Fruit fly (Drosophila melanogaster) whole organism, embryonic: ENCODE data around the gene lobo.

Experiments used
- Aef1 ChIP-seq: fragments of 200-800 bp; sonication (Bioruptor generic); IDR thresholded peaks from 3 replicates; pipeline ENCODE4 v1.3.6; 2022; ENCODE audit warnings: missing biosample characterization, missing genetic modification characterization
- CG11247 ChIP-seq: fragments of 200-800 bp; sonication (Bioruptor generic); IDR thresholded peaks from 2 replicates; pipeline ENCODE4 v1.3.6; 2022; ENCODE audit warnings: missing biosample characterization, missing genetic modification characterization
- CG11696 ChIP-seq: fragments of 200-800 bp; sonication (Bioruptor generic); IDR thresholded peaks from 2 replicates; pipeline ENCODE4 v1.3.6; 2022; ENCODE audit warnings: missing biosample characterization, missing genetic modification characterization
- CG12104 ChIP-seq: fragments of 200-800 bp; sonication (Bioruptor generic); optimal IDR thresholded peaks from 3 replicates; lab custom pipeline; 2016; ENCODE audit warnings: missing biosample characterization, missing genetic modification characterization
- CG12659 ChIP-seq: fragments of 200-800 bp; sonication (Bioruptor generic); optimal IDR thresholded peaks from 3 replicates; lab custom pipeline; 2017; ENCODE audit warnings: mild to moderate bottlenecking, missing biosample characterization, missing genetic modification reagents, missing genetic modification characterization
- CG15479 ChIP-seq: fragments of 200-800 bp; sonication (Bioruptor generic); optimal IDR thresholded peaks from 3 replicates; lab custom pipeline; 2019; ENCODE audit warnings: missing biosample characterization, mild to moderate bottlenecking, missing genetic modification characterization, moderate library complexity
- CG17568 ChIP-seq: fragments of 200-800 bp; sonication (Bioruptor generic); optimal IDR thresholded peaks from 2 replicates; lab custom pipeline; 2018; ENCODE audit warnings: missing biosample characterization, mild to moderate bottlenecking, missing genetic modification characterization, moderate library complexity
- CG18764 ChIP-seq: fragments of 200-800 bp; sonication (Bioruptor generic); optimal IDR thresholded peaks from 3 replicates; lab custom pipeline; 2016; ENCODE audit warnings: missing biosample characterization, missing genetic modification characterization
- CG2889 ChIP-seq: fragments of 200-800 bp; sonication (Bioruptor generic); IDR thresholded peaks from 3 replicates; pipeline ENCODE4 v1.3.6; 2022; ENCODE audit warnings: missing biosample characterization, missing genetic modification characterization
- CG31224 ChIP-seq: fragments of 200-800 bp; sonication (Bioruptor generic); IDR thresholded peaks from 2 replicates; pipeline ENCODE4 v1.3.6; 2022; ENCODE audit warnings: missing biosample characterization, missing genetic modification characterization
- CG31441 ChIP-seq: fragments of 200-800 bp; sonication (Bioruptor generic); IDR thresholded peaks from 2 replicates; pipeline ENCODE4 v1.3.6; 2022; ENCODE audit warnings: missing biosample characterization, missing genetic modification characterization
- CG4282 ChIP-seq: fragments of 200-800 bp; sonication (Bioruptor generic); optimal IDR thresholded peaks from 2 replicates; lab custom pipeline; 2016; ENCODE audit warnings: missing biosample characterization, missing genetic modification characterization
- CG4617 ChIP-seq: fragments of 200-800 bp; sonication (Bioruptor generic); optimal IDR thresholded peaks from 3 replicates; lab custom pipeline; 2016; ENCODE audit warnings: missing biosample characterization, missing genetic modification characterization, borderline replicate concordance
- CG4854 ChIP-seq: fragments of 200-800 bp; sonication (Bioruptor generic); optimal IDR thresholded peaks from 2 replicates; lab custom pipeline; 2016; ENCODE audit warnings: missing biosample characterization, missing genetic modification characterization, inconsistent platforms
- CG6689 ChIP-seq: fragments of 200-800 bp; sonication (Bioruptor generic); IDR thresholded peaks from 2 replicates; pipeline ENCODE4 v1.3.6; 2022; ENCODE audit warnings: missing biosample characterization, missing genetic modification characterization
- CG7271 ChIP-seq: fragments of 200-800 bp; sonication (Bioruptor generic); optimal IDR thresholded peaks from 2 replicates; lab custom pipeline; 2018; ENCODE audit warnings: missing biosample characterization, mild to moderate bottlenecking, missing genetic modification characterization, moderate library complexity
- CG7357 ChIP-seq: fragments of 200-800 bp; sonication (Bioruptor generic); IDR thresholded peaks from 3 replicates; pipeline ENCODE4 v1.3.6; 2022; ENCODE audit warnings: missing biosample characterization, missing genetic modification characterization
- CG8089 ChIP-seq: fragments of 200-800 bp; sonication (Bioruptor generic); optimal IDR thresholded peaks from 3 replicates; lab custom pipeline; 2016; ENCODE audit warnings: missing biosample characterization, missing genetic modification characterization
- CG8290 ChIP-seq, 3 experiments: fragments of 200-800 bp; sonication (Bioruptor generic); optimal IDR thresholded peaks; 2 replicates each; lab custom pipeline; 2016 to 2019; ENCODE audit warnings: missing biosample characterization in 3 of 3, missing genetic modification characterization in 3 of 3, mild to moderate bottlenecking in 2 of 3, moderate library complexity in 1 of 3
- CG8478 ChIP-seq: fragments of >200 bp; optimal IDR thresholded peaks from 2 replicates; lab custom pipeline; 2018
- CHES-1-like ChIP-seq: fragments of 200-800 bp; sonication (Bioruptor generic); optimal IDR thresholded peaks from 2 replicates; lab custom pipeline; 2016; ENCODE audit warnings: missing biosample characterization, missing genetic modification characterization
- CTCF ChIP-seq: fragments of 200-800 bp; sonication (Bioruptor generic); optimal IDR thresholded peaks from 2 replicates; lab custom pipeline; 2017; ENCODE audit warnings: missing biosample characterization, mild to moderate bottlenecking, missing genetic modification characterization, moderate library complexity
- Chrac-16 ChIP-seq: fragments of 200-800 bp; sonication (Bioruptor generic); optimal IDR thresholded peaks from 3 replicates; lab custom pipeline; 2016; ENCODE audit warnings: missing biosample characterization, missing genetic modification characterization
- CoRest ChIP-seq: fragments of 200-800 bp; sonication (Bioruptor generic); optimal IDR thresholded peaks from 3 replicates; lab custom pipeline; 2018; ENCODE audit warnings: missing biosample characterization, mild to moderate bottlenecking, missing genetic modification characterization, moderate library complexity
- D19A ChIP-seq: fragments of 200-800 bp; optimal IDR thresholded peaks from 3 replicates; lab custom pipeline; 2019; ENCODE audit warnings: missing biosample characterization, mild to moderate bottlenecking, missing genetic modification characterization, moderate library complexity
- Deaf1 ChIP-seq: fragments of 200-800 bp; optimal IDR thresholded peaks from 3 replicates; lab custom pipeline; 2019; ENCODE audit warnings: missing biosample characterization, mild to moderate bottlenecking, missing genetic modification characterization, moderate library complexity
- Dp ChIP-seq: fragments of 200-800 bp; sonication (Bioruptor generic); optimal IDR thresholded peaks from 2 replicates; lab custom pipeline; 2018; ENCODE audit warnings: missing biosample characterization, mild to moderate bottlenecking, missing genetic modification characterization, moderate library complexity
- Hmx ChIP-seq: fragments of 200-800 bp; sonication (Bioruptor generic); optimal IDR thresholded peaks from 2 replicates; lab custom pipeline; 2016; ENCODE audit warnings: missing biosample characterization, missing genetic modification characterization
- Max ChIP-seq: fragments of 200-800 bp; sonication (Bioruptor generic); optimal IDR thresholded peaks from 2 replicates; lab custom pipeline; 2016; ENCODE audit warnings: missing biosample characterization, mild to moderate bottlenecking, missing genetic modification characterization
- Six4 ChIP-seq: fragments of 200-800 bp; sonication (Bioruptor generic); optimal IDR thresholded peaks from 2 replicates; lab custom pipeline; 2016; ENCODE audit warnings: missing biosample characterization, missing genetic modification characterization
- Sry-δ ChIP-seq: fragments of 200-800 bp; sonication (Bioruptor generic); optimal IDR thresholded peaks from 2 replicates; lab custom pipeline; 2016; ENCODE audit warnings: missing biosample characterization, missing genetic modification characterization
- Usf ChIP-seq: fragments of 200-800 bp; sonication (Bioruptor generic); optimal IDR thresholded peaks from 2 replicates; lab custom pipeline; 2017; ENCODE audit warnings: missing genotype, missing biosample characterization, missing genetic modification characterization
- ac ChIP-seq: fragments of 200-800 bp; sonication (Bioruptor generic); optimal IDR thresholded peaks from 3 replicates; lab custom pipeline; 2017; ENCODE audit warnings: missing biosample characterization, mild to moderate bottlenecking, missing genetic modification characterization
- amos ChIP-seq: fragments of 200-800 bp; sonication (Bioruptor generic); IDR thresholded peaks from 2 replicates; pipeline ENCODE4 v1.3.6; 2022; ENCODE audit warnings: missing biosample characterization, missing genetic modification characterization; ENCODE audit not compliant: partially characterized antibody
- bcd ChIP-seq: fragments of 200-800 bp; sonication (Bioruptor generic); optimal IDR thresholded peaks from 2 replicates; lab custom pipeline; 2017; ENCODE audit warnings: missing biosample characterization, mild to moderate bottlenecking, missing genetic modification characterization
- br ChIP-seq: fragments of >200 bp; optimal IDR thresholded peaks from 2 replicates; lab custom pipeline; 2017
- cwo ChIP-seq: fragments of 200-800 bp; sonication (Bioruptor generic); optimal IDR thresholded peaks from 3 replicates; lab custom pipeline; 2017; ENCODE audit warnings: missing biosample characterization, missing genetic modification characterization, mild to moderate bottlenecking, moderate library complexity, missing genetic modification reagents
- disco-r ChIP-seq: fragments of 200-800 bp; sonication (Bioruptor generic); optimal IDR thresholded peaks from 2 replicates; lab custom pipeline; 2016; ENCODE audit warnings: missing biosample characterization, missing genetic modification characterization
- ems ChIP-seq: fragments of 200-800 bp; sonication (Bioruptor generic); optimal IDR thresholded peaks from 3 replicates; lab custom pipeline; 2016; ENCODE audit warnings: missing biosample characterization, missing genetic modification characterization
- fd96Cb ChIP-seq: fragments of 200-800 bp; sonication (Bioruptor generic); optimal IDR thresholded peaks from 2 replicates; lab custom pipeline; 2018; ENCODE audit warnings: missing biosample characterization, mild to moderate bottlenecking, missing genetic modification characterization, moderate library complexity
- grn ChIP-seq: fragments of 200-800 bp; sonication (Bioruptor generic); optimal IDR thresholded peaks from 3 replicates; lab custom pipeline; 2017; ENCODE audit warnings: missing biosample characterization, missing genetic modification characterization
- h ChIP-seq: fragments of >200 bp; optimal IDR thresholded peaks from 2 replicates; lab custom pipeline; 2017
- kni ChIP-seq: fragments of 200-800 bp; sonication (Bioruptor generic); optimal IDR thresholded peaks from 3 replicates; lab custom pipeline; 2017; ENCODE audit warnings: mild to moderate bottlenecking, missing biosample characterization, missing genetic modification reagents, missing genetic modification characterization
- mam ChIP-seq: fragments of 200-800 bp; sonication (Bioruptor generic); optimal IDR thresholded peaks from 3 replicates; lab custom pipeline; 2016; ENCODE audit warnings: missing biosample characterization, missing genetic modification characterization
- otp ChIP-seq: fragments of 200-800 bp; sonication (Bioruptor generic); IDR thresholded peaks from 3 replicates; pipeline ENCODE4, ENCODE4 v1.3.6; 2022; ENCODE audit warnings: missing biosample characterization, missing genetic modification characterization
- pzg ChIP-seq: fragments of 200-800 bp; sonication (Bioruptor generic); optimal IDR thresholded peaks from 3 replicates; lab custom pipeline; 2018; ENCODE audit warnings: missing biosample characterization, mild to moderate bottlenecking, missing genetic modification characterization, moderate library complexity
- sisA ChIP-seq: fragments of 200-800 bp; sonication (Bioruptor generic); IDR thresholded peaks from 2 replicates; pipeline ENCODE4 v1.3.6; 2022; ENCODE audit warnings: missing biosample characterization, missing genetic modification characterization
- tgo ChIP-seq: fragments of 200-800 bp; sonication (Bioruptor generic); IDR thresholded peaks from 3 replicates; pipeline ENCODE4 v1.3.6; 2022; ENCODE audit warnings: missing biosample characterization, missing genetic modification characterization
- tio ChIP-seq: fragments of 200-800 bp; sonication (Bioruptor generic); optimal IDR thresholded peaks from 2 replicates; lab custom pipeline; 2017; ENCODE audit warnings: missing biosample characterization, missing genetic modification characterization, inconsistent platforms
- zen2 ChIP-seq: fragments of 200-800 bp; sonication (Bioruptor generic); IDR thresholded peaks from 3 replicates; pipeline ENCODE4 v1.3.6; 2022; ENCODE audit warnings: missing biosample characterization, missing genetic modification characterization; ENCODE audit not compliant: partially characterized antibody
- zf30C ChIP-seq: fragments of 200-800 bp; sonication (Bioruptor generic); optimal IDR thresholded peaks from 3 replicates; lab custom pipeline; 2018; ENCODE audit warnings: missing biosample characterization, mild to moderate bottlenecking, missing genetic modification characterization

lobo gene

DNA sequence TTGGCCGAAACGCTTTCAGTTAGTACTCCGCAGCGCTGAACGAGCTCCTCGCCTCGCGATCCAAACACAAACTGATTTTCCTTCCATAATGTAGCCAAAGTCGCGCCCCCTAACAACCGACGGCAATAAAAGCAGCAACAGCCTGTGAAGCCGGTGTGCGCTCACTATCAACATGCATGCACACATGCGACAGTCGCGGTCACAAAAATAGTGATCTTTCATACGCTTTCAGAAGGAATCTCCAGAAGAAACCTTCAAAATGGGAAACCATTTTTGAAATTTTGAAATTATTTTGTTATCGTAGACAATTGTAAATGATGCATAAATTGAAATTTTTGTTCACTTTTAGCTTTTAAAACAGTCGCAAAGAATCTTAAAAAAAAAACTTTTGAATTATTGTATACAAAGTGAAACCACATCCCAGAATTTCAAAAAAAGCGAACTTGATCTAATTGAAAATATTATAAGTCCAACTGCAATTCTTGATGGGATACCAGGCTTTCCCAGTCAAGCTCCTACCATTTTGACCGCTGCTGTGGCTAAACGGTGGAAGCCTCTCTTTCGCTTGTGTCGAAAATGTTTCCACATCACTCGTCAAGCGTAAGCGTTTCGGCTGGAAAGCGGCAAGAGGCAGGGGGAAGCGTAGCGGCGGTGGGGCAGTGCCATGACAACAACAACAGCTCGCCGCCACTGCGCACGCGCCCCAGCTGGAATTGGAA, 38.9 kb upstream of the lobo start, which contains the start of gene Cad96Cb (continued):
- TF ChIP-seq Hmx (peak; percentile 34), Dp (GFP tag; lab: Kevin White, UChicago) (no peak), otp (GFP tag; lab: Robert Waterston, UW) (peak; percentile 38; the same call in 1 of the 3 replicates), CG11247 (GFP tag; lab: Robert Waterston, UW) (peak; percentile 30; the same call in 1 of the 2 replicates), CG4282 (GFP tag; lab: Kevin White, UChicago) (peak; percentile 28), CG8089 (GFP tag; lab: Kevin White, UChicago) (peak; percentile 70), CG6689 (GFP tag; lab: Robert Waterston, UW) (peak; percentile 81), CG4617 (peak; percentile 59), Chrac-16 (GFP tag; lab: Kevin White, UChicago) (peak; percentile 83), tgo (GFP tag; lab: Robert Waterston, UW) (peak; percentile 64), bcd (peak; percentile 84), pzg (no peak), sisA (peak; percentile 65), CG12104 (GFP tag; lab: Kevin White, UChicago) (peak; percentile 86), grn (GFP tag; lab: Kevin White, UChicago) (peak; percentile 0), CG17568 (GFP tag; lab: Kevin White, UChicago) (no peak), CG2889 (GFP tag; lab: Robert Waterston, UW) (no peak), kni (GFP tag; lab: Kevin White, UChicago) (peak; percentile 53), br (lab: Kevin White, UChicago) (no peak), CG7357 (GFP tag; lab: Robert Waterston, UW) (0 out of 3 replicates have a peak, but pooled peaks have one; percentile 50), CG31224 (no peak), ac (GFP tag; lab: Kevin White, UChicago) (peak; percentile 43), CG15479 (GFP tag; lab: Kevin White, UChicago) (no peak), Max (GFP tag; lab: Kevin White, UChicago) (peak; percentile 78), tio (GFP tag; lab: Kevin White, UChicago) (peak; percentile 91), CG4854 (peak; percentile 69), fd96Cb (tag; lab: Kevin White, UChicago) (peak; percentile 85), ems (GFP tag; lab: Kevin White, UChicago) (peak; percentile 76), CG12659 (GFP tag; lab: Kevin White, UChicago) (peak; percentile 87), Usf (GFP tag; lab: Kevin White, UChicago) (peak; percentile 56), CG31441 (GFP tag; lab: Robert Waterston, UW) (peak; percentile 94), Aef1 (GFP tag; lab: Robert Waterston, UW) (peak; percentile 45; the same call in 1 of the 3 replicates), Sry-δ (GFP tag; lab: Kevin White, UChicago) (peak; percentile 21), Deaf1 (tag; lab: Kevin White, UChicago) (no peak), zf30C (no peak), D19A (tag; lab: Kevin White, UChicago) (peak; percentile 84), Six4 (GFP tag; lab: Kevin White, UChicago) (peak; percentile 78), CHES-1-like (GFP tag; lab: Kevin White, UChicago) (peak; percentile 52), mam (GFP tag; lab: Kevin White, UChicago) (peak; percentile 53), CG7271 (no peak), amos (GFP tag; lab: Robert Waterston, UW) (no peak), CG8478 (lab: Kevin White, UChicago) (no peak), cwo (GFP tag; lab: Kevin White, UChicago) (peak; percentile 67), CG8290 (GFP tag; optimal IDR thresholded peaks at IDR 0.05; lab: Kevin White, UChicago) (no peak), CG8290 (tag; optimal IDR thresholded peaks at IDR 0.05; lab: Kevin White, UChicago) (peak in 1 of 2 experiments; percentile 3), h (lab: Kevin White, UChicago) (no peak), CG18764 (GFP tag; lab: Kevin White, UChicago) (peak; percentile 76), CTCF (GFP tag; lab: Kevin White, UChicago) (peak; percentile 19), CoRest (tag; lab: Kevin White, UChicago) (peak; percentile 90), CG11696 (peak; percentile 87), disco-r (GFP tag; lab: Kevin White, UChicago) (peak; percentile 73), zen2 (GFP tag; lab: Robert Waterston, UW) (no peak)
